Worm (Caenorhabditis elegans): Measurements from ENCODE around the gene clik-1.
A peak's percentile ranks its signal among the peaks of the same experiment; 100 is the strongest.

DNA sequence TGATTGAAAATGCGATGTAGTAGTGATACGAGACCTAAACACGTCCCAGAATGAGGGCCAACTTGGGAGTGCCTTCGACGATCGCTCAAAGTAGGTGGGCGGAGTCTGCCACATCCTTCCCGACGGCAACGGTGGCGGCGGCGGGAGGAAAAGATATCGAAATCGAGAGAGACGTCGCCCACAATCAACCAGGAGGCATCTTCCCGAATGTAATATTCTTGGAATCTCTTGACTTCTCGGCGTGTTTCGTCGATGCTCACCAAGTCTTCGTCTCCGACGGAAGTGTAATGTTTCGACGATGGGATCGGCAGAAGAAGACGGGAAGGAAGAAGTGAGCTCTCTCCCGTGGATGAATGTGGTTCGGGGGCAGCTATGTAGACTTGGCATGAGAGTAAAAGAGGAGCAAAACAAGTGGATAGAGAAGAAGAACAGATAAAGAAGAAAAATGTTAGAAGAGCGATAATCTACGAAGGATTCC, at the start of gene clik-1, which contains the start of gene T25F10.1:
- TF ChIP-seq nhr-11 (tag; optimal IDR thresholded peaks at IDR 0.05): no peak
- peak; percentile 89 for TF ChIP-seq ceh-18 (tag; optimal IDR thresholded peaks at IDR 0.05)
- TF ChIP-seq fax-1 (tag; optimal IDR thresholded peaks at IDR 0.05): no peak
- TF ChIP-seq unc-42 (tag; optimal IDR thresholded peaks at IDR 0.05): no peak
- TF ChIP-seq pha-4 (tag; optimal IDR thresholded peaks at IDR 0.05): no peak
- TF ChIP-seq ama-1 (optimal IDR thresholded peaks at IDR 0.05): no peak
